Fruit fly (Drosophila melanogaster) whole organism: ENCODE measurements around the gene eIF4H2.
A peak's percentile ranks its signal among the peaks of the same experiment; 100 is the strongest.

ENCODE experiments used
- CG8478 ChIP-seq: fragments of >200 bp; optimal IDR thresholded peaks from 2 replicates; lab custom pipeline; 2018; ENCODE audit warnings: inconsistent platforms
- Dll ChIP-seq: fragments of >200 bp; optimal IDR thresholded peaks from 2 replicates; lab custom pipeline; 2017
- EcR ChIP-seq, 2 experiments: fragments of >200 bp; optimal IDR thresholded peaks; 2 replicates each; lab custom pipeline; 2017; ENCODE audit warnings: missing biosample characterization in 2 of 2, missing genetic modification characterization in 2 of 2, missing genetic modification reagents in 2 of 2
- pan ChIP-seq: fragments of >200 bp; optimal IDR thresholded peaks from 2 replicates; lab custom pipeline; 2017
- psq ChIP-seq: fragments of >200 bp; optimal IDR thresholded peaks from 2 replicates; lab custom pipeline; 2017
- usp ChIP-seq: fragments of >200 bp; optimal IDR thresholded peaks from 2 replicates; lab custom pipeline; 2017; ENCODE audit warnings: missing biosample characterization, missing genetic modification characterization, mixed read lengths

The eIF4H2 gene

DNA sequence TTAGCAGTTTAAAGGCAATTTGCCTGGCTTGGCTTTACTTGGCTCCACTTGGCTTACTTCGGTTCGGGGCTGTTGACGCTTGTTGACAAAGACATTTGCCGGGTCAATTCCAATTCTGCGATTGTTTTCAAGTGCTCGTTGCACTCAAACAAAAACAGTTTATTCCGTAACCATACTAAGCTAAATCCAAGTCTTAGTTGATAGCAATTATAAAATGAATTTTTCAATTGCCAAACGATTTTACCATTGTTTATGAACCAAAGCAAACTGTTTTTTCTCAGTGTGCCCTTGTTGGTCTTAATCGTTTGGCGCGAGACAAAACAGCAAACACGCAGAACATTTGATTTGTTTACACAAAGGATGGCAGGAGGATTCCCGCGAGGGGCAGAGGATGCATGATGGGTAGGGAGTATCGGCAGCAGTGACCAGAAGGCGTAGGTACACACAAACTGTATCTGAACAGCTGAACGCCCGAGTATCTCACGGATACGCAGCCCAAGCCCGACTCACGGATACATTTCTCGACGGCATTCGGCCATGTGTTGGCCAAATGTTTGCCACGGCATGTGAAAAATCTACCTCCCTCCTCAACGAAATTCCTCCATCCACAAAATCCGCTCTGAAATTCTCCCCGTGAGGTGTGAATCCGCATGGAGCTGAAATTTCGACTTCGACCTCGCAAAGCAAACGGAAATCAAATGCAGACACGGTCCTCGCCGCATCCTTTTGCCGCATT, 28.8 kb downstream of the eIF4H2 start:
- no peak for TF ChIP-seq Dll
- TF ChIP-seq usp (GFP tag; lab: Kevin White, UChicago): no peak
- TF ChIP-seq pan (lab: Kevin White, UChicago): no peak
- TF ChIP-seq CG8478 (lab: Kevin White, UChicago): no peak
- no peak for TF ChIP-seq psq (lab: Kevin White, UChicago)
- TF ChIP-seq EcR (GFP tag; optimal IDR thresholded peaks at IDR 0.05; lab: Kevin White, UChicago): no peak

DNA sequence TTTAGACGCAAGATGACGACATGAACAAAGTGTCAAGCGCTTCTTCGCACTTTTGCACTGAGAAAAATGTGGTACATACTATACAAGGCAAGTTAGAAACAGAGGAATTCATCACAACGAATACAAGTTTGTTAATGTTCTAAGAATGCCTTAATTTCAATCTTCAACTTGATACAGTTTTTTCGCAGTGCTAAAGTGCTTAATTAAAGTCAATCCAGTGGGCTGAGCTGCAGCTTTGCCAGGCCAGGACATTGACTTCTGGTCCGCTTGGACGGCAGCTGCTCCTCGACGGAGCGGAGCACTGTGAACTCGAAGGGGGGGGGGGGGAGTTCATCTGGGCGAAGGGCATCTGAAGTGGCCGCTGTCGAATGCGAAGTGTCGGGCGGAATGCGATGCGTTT, 30.3 kb downstream of the eIF4H2 start:
- TF ChIP-seq usp (GFP tag; lab: Kevin White, UChicago) (no peak), psq (lab: Kevin White, UChicago) (no peak), Dll (no peak), EcR (GFP tag; optimal IDR thresholded peaks at IDR 0.05; lab: Kevin White, UChicago) (no peak), CG8478 (lab: Kevin White, UChicago) (no peak), pan (lab: Kevin White, UChicago) (no peak)

DNA sequence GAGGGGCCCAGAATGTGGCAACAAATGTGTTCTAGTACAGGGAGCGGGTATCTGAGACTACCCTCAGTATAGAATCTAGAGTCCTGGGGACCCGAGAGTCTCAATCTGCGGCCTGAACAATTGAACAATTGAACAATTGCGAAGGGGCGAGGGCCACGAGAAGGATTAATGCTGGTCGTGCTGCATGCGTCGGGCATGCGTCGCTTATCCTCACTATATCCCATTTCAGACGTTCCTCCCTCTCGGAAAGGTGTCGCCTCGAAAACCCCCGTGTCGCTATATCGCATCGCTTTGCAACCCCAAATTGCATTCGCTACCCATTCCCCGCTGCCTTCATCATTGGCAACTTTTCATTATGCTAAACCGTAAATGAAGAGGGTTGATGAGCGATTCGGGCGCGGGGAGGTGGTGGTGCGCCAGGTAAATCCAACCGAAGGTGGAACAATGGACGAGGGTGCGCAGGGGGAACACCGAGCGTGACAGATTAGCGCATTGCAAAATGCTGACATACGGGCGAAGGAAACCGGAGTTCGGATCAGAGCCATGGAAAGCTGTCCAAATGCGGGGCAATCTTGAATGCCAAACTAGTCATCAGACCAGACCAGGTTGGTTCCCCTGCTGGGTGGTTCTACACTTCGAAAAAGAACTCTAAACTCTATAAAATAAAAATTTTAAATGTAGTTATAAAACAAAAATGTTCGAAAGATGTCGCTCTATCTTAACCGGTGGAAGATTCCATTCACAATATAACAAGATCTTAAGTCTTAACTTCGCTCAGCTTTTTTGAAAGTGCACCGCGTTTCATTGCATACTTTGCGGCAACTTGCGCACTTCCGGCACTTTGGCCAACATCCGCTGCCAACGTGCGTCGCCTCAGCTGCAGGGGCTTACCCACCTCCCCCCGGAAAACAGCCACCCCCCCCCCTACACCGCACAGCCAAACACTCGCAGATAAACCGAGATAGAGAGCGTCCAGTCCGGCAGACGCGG, 33.1 kb downstream of the eIF4H2 start:
- TF ChIP-seq EcR (GFP tag; optimal IDR thresholded peaks at IDR 0.05; lab: Kevin White, UChicago): no peak
- no peak for TF ChIP-seq Dll
- TF ChIP-seq CG8478 (lab: Kevin White, UChicago): no peak
- TF ChIP-seq usp (GFP tag; lab: Kevin White, UChicago): no peak
- no peak for TF ChIP-seq pan (lab: Kevin White, UChicago)
- TF ChIP-seq psq (lab: Kevin White, UChicago): no peak

DNA sequence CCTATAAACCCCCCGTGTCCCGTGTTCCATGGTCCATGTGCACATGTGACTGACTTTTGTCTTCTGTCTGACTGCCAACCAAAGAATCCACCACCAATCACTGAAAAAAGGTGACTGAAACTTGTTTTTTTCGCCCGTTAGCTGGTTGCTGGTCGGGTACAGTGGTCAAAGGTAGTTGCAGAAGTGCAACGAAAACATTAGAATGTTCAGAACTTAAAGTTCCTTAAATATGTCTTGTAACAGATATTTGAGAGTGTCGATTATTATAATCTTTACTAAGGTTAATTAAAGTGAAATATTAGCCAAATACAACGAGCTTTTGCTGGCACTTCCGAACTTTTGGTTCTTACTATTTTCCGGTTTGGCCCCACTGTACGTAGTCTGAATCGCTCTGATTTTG, 35.3 kb downstream of the eIF4H2 start:
- TF ChIP-seq EcR (GFP tag; optimal IDR thresholded peaks at IDR 0.05; lab: Kevin White, UChicago) (no peak), Dll (no peak), pan (lab: Kevin White, UChicago) (no peak), psq (lab: Kevin White, UChicago) (no peak), CG8478 (lab: Kevin White, UChicago) (no peak), usp (GFP tag; lab: Kevin White, UChicago) (no peak)

DNA sequence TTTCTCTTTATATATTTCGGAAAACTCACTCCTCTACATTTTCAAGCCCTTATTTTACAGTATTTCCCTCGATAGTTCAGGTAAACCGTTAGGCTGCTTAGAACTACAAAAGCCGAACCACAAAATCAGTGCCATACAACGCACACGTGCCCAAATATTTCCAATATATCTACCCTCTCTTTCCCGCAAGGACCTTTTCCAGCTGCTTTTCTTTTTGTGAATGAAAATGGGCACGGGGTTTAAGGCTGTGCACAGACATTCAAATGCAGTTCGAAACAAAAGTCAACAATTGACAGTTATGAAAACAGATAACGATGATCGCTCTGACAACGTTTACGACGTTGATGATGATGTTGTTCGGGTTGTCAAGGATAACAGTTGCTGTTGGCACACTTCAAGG, 36.3 kb downstream of the eIF4H2 start:
- TF ChIP-seq usp (GFP tag; lab: Kevin White, UChicago) (no peak), EcR (GFP tag; optimal IDR thresholded peaks at IDR 0.05; lab: Kevin White, UChicago) (no peak), psq (lab: Kevin White, UChicago) (no peak), CG8478 (lab: Kevin White, UChicago) (no peak), Dll (no peak), pan (lab: Kevin White, UChicago) (no peak)

DNA sequence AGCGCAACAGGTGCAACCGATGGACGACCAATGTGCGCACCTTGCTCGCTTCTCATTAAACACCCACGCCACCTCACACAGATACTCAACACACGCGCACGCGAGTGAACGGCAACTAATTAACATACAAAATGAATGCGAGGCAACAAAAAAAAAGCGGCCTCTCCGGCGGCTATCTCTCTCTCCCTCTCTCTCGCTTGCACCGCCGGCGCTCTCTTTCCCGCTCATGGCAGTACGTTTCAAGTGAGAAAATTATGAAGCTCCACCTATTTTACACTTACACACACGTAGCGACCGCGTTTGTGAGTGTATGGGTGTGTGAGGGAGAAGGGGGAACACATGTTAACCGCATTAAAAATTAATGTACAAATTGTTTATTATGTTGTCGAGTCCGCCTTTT, 38.2 kb downstream of the eIF4H2 start:
- TF ChIP-seq CG8478 (lab: Kevin White, UChicago) (peak; percentile 61), psq (lab: Kevin White, UChicago) (no peak)

DNA sequence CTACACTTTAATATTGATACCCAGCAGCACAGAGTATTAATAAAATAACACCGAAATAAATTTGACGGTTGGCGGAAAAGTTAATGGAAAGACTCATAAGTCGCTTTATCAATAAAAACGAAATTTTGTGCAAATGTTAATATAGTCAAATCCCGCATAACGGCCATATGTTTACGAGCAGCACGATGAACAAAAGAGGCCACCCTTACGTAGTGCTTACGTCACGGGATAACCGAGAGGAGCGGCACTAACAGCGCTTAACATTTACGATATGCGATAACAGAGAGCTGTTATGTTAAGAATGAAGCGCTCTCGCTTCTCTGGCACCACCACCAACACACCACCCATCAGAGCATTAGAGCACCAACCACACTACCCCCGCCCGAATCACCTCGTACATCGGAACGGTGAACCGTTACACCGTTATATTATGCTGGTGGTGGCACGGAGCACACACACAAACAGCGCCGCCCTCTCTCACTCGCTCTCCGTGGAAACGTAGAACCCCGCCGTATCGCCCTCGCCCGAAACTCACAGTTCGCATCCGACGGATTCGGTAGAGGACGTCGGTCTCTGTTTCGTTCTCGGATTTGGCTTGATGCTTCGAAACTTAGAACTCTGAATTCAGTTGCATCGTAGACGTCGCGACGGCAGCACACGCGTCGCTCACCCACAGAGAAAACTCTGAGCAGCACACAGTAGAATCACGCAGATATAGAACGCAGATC, 39.6 kb downstream of the eIF4H2 start, which contains the start of gene zfh1:
zfh1 (plus strand) TSS at position 621 of the 728 bp plus-strand sequence.
- TF ChIP-seq Dll (peak; percentile 70), EcR (GFP tag; optimal IDR thresholded peaks at IDR 0.05; lab: Kevin White, UChicago) (no peak)

DNA sequence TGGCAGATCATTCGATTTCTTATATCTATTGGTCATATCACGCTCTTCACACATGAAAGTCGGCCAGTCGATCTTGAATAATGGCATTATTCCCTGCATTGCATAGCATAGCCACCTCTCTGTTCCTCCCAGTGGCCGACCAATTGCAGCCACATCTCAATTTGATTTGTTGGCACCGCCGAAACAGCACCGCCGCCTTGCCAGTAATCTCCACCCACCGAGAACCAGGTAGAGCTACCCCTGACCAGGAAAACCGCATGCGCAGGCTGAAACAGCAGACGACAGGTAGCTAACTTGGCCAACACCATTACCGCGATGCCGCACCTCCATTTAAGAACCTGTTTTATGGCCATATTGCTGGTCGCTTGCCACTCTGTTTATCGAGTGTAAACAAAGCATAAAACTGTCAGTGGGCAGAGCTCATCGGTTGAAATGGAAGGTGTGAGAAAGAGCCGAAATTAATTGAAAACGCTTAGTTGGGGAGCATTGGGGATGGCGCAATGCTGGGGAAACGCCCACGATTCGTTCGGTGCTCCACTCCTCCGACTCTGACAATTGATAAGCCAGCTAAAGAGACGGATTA, 41.1 kb downstream of the eIF4H2 start:
- TF ChIP-seq psq (lab: Kevin White, UChicago) (no peak), CG8478 (lab: Kevin White, UChicago) (no peak), EcR (GFP tag; optimal IDR thresholded peaks at IDR 0.05; lab: Kevin White, UChicago) (no peak), Dll (no peak), pan (lab: Kevin White, UChicago) (no peak), usp (GFP tag; lab: Kevin White, UChicago) (no peak)

DNA sequence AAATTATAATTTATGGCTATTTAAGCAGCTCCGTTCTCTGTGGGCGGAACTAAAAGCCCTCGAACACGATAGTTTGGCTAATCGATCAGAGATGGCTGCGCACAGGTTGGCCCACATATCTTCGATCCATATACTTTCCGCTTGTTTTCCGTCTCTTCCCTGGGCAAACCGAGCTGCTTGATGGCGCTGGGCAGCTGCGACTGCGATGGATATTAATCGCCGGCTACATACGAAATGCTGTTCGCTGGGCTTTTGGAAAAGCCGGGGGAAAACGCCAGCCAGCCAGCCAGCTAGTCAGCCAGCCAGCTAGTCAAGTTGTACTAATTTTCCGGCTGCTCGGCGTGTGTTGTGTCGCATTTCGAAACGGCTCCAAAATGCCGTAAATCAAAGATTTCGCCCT, 41.7 kb downstream of the eIF4H2 start:
- TF ChIP-seq Dll: no peak
- TF ChIP-seq usp (GFP tag; lab: Kevin White, UChicago): no peak
- no peak for TF ChIP-seq pan (lab: Kevin White, UChicago)

DNA sequence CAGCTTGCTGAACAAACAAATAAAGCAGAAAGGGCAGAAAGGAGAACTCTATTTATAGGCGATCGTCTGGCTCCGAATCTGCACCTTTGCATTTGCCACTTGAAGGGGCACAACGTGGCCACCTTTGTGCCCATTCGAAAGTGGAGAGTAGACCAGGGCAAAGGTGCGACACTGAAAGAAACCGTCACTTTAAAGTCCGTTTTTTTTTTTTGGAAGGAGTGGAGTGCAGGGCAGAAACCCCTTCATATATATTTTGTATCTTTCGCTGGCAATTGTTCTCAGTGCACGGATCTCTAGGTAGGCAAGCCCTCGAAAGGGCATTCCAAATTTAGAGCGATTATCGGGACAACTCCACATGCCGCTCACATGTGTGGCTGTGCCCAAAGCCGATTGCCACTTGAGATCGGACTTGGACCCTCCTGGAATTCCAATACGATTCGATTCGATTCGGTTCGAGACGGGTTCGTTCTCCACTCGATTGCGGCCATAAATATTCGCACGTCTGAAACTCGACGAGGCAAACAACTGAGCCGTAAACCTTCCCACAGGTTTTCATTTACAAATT, 44.3 kb downstream of the eIF4H2 start:
- TF ChIP-seq EcR (GFP tag; optimal IDR thresholded peaks at IDR 0.05; lab: Kevin White, UChicago): no peak
- no peak for TF ChIP-seq CG8478 (lab: Kevin White, UChicago)
- TF ChIP-seq Dll: no peak
- no peak for TF ChIP-seq usp (GFP tag; lab: Kevin White, UChicago)
- no peak for TF ChIP-seq psq (lab: Kevin White, UChicago)
- no peak for TF ChIP-seq pan (lab: Kevin White, UChicago)

DNA sequence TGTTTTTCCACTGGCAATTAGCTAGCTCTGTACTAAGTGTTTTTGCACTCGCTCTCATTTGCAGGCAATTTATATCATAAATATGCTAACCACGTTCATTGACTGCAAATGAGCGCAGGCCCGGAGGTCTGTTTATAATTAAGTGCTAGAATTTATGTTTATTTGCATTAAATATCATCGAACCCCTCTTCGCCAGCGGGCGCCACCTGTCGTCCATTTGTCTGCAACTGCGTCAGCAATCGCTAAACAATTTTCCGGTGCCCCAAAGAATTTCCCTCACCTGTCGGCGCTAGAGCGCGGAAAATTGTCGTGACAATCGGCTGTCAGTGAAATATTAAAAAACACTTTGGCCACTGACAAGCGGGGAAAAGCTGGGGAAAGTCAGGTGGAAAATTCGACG, 44.8 kb downstream of the eIF4H2 start:
- TF ChIP-seq Dll (no peak), psq (lab: Kevin White, UChicago) (no peak), pan (lab: Kevin White, UChicago) (no peak), EcR (GFP tag; optimal IDR thresholded peaks at IDR 0.05; lab: Kevin White, UChicago) (no peak), CG8478 (lab: Kevin White, UChicago) (no peak), usp (GFP tag; lab: Kevin White, UChicago) (no peak)
